Fruit fly (Drosophila melanogaster) whole organism, embryonic: ENCODE data around the gene mib1.

Experiments used
- Bdp1 ChIP-seq: fragments of 200-800 bp; sonication (Bioruptor generic); optimal IDR thresholded peaks from 3 replicates; lab custom pipeline; 2016; ENCODE audit warnings: missing biosample characterization, missing genetic modification characterization
- Bgb ChIP-seq: fragments of 200-800 bp; sonication (Bioruptor generic); IDR thresholded peaks from 2 replicates; pipeline ENCODE4 v1.3.6; 2022; ENCODE audit warnings: missing biosample characterization, missing genetic modification characterization; ENCODE audit not compliant: partially characterized antibody
- BtbVII ChIP-seq: fragments of 200-800 bp; sonication (Bioruptor generic); optimal IDR thresholded peaks from 3 replicates; lab custom pipeline; 2017; ENCODE audit warnings: missing biosample characterization, mild to moderate bottlenecking, missing genetic modification characterization
- C15 ChIP-seq: fragments of 200-800 bp; sonication (Bioruptor generic); IDR thresholded peaks from 3 replicates; pipeline ENCODE4 v1.3.6; 2022; ENCODE audit warnings: missing biosample characterization, missing genetic modification characterization
- CG10209 ChIP-seq: fragments of 200-800 bp; sonication (Bioruptor generic); optimal IDR thresholded peaks from 3 replicates; lab custom pipeline; 2017; ENCODE audit warnings: missing biosample characterization, mild to moderate bottlenecking, missing genetic modification characterization, missing genetic modification reagents
- CG1024 ChIP-seq: fragments of 200-800 bp; sonication (Bioruptor generic); IDR thresholded peaks from 2 replicates; pipeline ENCODE4 v1.3.6; 2022; ENCODE audit warnings: missing biosample characterization, missing genetic modification characterization
- CG10462 ChIP-seq: fragments of 200-800 bp; sonication (Bioruptor generic); optimal IDR thresholded peaks from 2 replicates; lab custom pipeline; 2016; ENCODE audit warnings: missing biosample characterization, missing genetic modification characterization
- CG10979 ChIP-seq: fragments of 200-800 bp; sonication (Bioruptor generic); optimal IDR thresholded peaks from 2 replicates; lab custom pipeline; 2018; ENCODE audit warnings: missing biosample characterization, mild to moderate bottlenecking, missing genetic modification characterization, moderate library complexity
- CG11456 ChIP-seq: fragments of 200-800 bp; sonication (Bioruptor generic); IDR thresholded peaks from 3 replicates; pipeline ENCODE4 v1.3.6; 2022; ENCODE audit warnings: missing biosample characterization, missing genetic modification characterization
- CG12104 ChIP-seq: fragments of 200-800 bp; sonication (Bioruptor generic); optimal IDR thresholded peaks from 3 replicates; lab custom pipeline; 2016; ENCODE audit warnings: missing biosample characterization, missing genetic modification characterization
- CG12299 ChIP-seq: fragments of 200-800 bp; sonication (Bioruptor generic); optimal IDR thresholded peaks from 2 replicates; lab custom pipeline; 2018; ENCODE audit warnings: missing biosample characterization, mild to moderate bottlenecking, missing genetic modification characterization
- CG13296 ChIP-seq: fragments of 200-800 bp; sonication (Bioruptor generic); optimal IDR thresholded peaks from 3 replicates; lab custom pipeline; 2018; ENCODE audit warnings: missing biosample characterization, mild to moderate bottlenecking, missing genetic modification characterization
- CG16779 ChIP-seq: fragments of 200-800 bp; sonication (Bioruptor generic); IDR thresholded peaks from 2 replicates; pipeline ENCODE4 v1.3.6; 2022; ENCODE audit warnings: missing biosample characterization, missing genetic modification characterization
- CG1832 ChIP-seq: fragments of 200-800 bp; sonication (Bioruptor generic); optimal IDR thresholded peaks from 2 replicates; lab custom pipeline; 2017; ENCODE audit warnings: missing biosample characterization, mild to moderate bottlenecking, missing genetic modification characterization, inconsistent platforms
- CG2129 ChIP-seq: fragments of 200-800 bp; sonication (Bioruptor generic); IDR thresholded peaks from 2 replicates; pipeline ENCODE4 v1.3.6; 2022; ENCODE audit warnings: missing biosample characterization, missing genetic modification characterization; ENCODE audit not compliant: partially characterized antibody
- CG4404 ChIP-seq: fragments of 200-800 bp; sonication (Bioruptor generic); IDR thresholded peaks from 2 replicates; pipeline ENCODE4 v1.3.6; 2022; ENCODE audit warnings: missing biosample characterization, missing genetic modification characterization
- CG6791 ChIP-seq: fragments of 200-800 bp; sonication (Bioruptor generic); IDR thresholded peaks from 3 replicates; pipeline ENCODE4 v1.3.6; 2022; ENCODE audit warnings: missing biosample characterization, missing genetic modification characterization; ENCODE audit not compliant: partially characterized antibody
- CG7357 ChIP-seq: fragments of 200-800 bp; sonication (Bioruptor generic); IDR thresholded peaks from 3 replicates; pipeline ENCODE4 v1.3.6; 2022; ENCODE audit warnings: missing biosample characterization, missing genetic modification characterization
- CG9797 ChIP-seq: fragments of 200-800 bp; sonication (Bioruptor generic); optimal IDR thresholded peaks from 3 replicates; lab custom pipeline; 2018; ENCODE audit warnings: missing biosample characterization, mild to moderate bottlenecking, missing genetic modification characterization
- E2f1 ChIP-seq: fragments of 200-800 bp; sonication (Bioruptor generic); IDR thresholded peaks from 2 replicates; pipeline ENCODE4 v1.3.6; 2022; ENCODE audit warnings: missing biosample characterization, missing genetic modification characterization
- H15 ChIP-seq: fragments of 200-800 bp; sonication (Bioruptor generic); IDR thresholded peaks from 3 replicates; pipeline ENCODE4 v1.3.6; 2022; ENCODE audit warnings: missing biosample characterization, missing genetic modification characterization
- HLH54F ChIP-seq: fragments of 200-800 bp; sonication (Bioruptor generic); optimal IDR thresholded peaks from 3 replicates; lab custom pipeline; 2016; ENCODE audit warnings: missing biosample characterization, missing genetic modification characterization
- Hr3 ChIP-seq: fragments of 200-800 bp; sonication (Bioruptor generic); optimal IDR thresholded peaks from 3 replicates; lab custom pipeline; 2016; ENCODE audit warnings: missing biosample characterization, missing genetic modification characterization
- Hr51 ChIP-seq, 2 experiments: fragments of 200-800 bp; sonication (Bioruptor generic); optimal IDR thresholded peaks; 2 replicates in 1 of 2; 3 replicates in 1 of 2; lab custom pipeline; 2016 to 2018; ENCODE audit warnings: missing biosample characterization in 2 of 2, missing genetic modification characterization in 2 of 2, mild to moderate bottlenecking in 1 of 2, moderate library complexity in 1 of 2
- Hsf ChIP-seq: fragments of 200-800 bp; sonication (Bioruptor generic); optimal IDR thresholded peaks from 3 replicates; lab custom pipeline; 2016; ENCODE audit warnings: missing biosample characterization, missing genetic modification characterization
- MESR4 ChIP-seq: fragments of 200-800 bp; sonication (Bioruptor generic); optimal IDR thresholded peaks from 2 replicates; lab custom pipeline; 2018; ENCODE audit warnings: missing biosample characterization, mild to moderate bottlenecking, missing genetic modification characterization, moderate library complexity
- Max ChIP-seq: fragments of 200-800 bp; sonication (Bioruptor generic); optimal IDR thresholded peaks from 2 replicates; lab custom pipeline; 2016; ENCODE audit warnings: missing biosample characterization, mild to moderate bottlenecking, missing genetic modification characterization
- NFAT ChIP-seq: fragments of 200-800 bp; sonication (Bioruptor generic); IDR thresholded peaks from 2 replicates; pipeline ENCODE4 v1.3.6; 2022; ENCODE audit warnings: missing biosample characterization, missing genetic modification characterization
- Nf-YA ChIP-seq: fragments of 200-800 bp; sonication (Bioruptor generic); IDR thresholded peaks from 2 replicates; pipeline ENCODE4 v1.3.6; 2022; ENCODE audit warnings: missing biosample characterization, missing genetic modification characterization
- PHDP ChIP-seq: fragments of 200-800 bp; sonication (Bioruptor generic); optimal IDR thresholded peaks from 3 replicates; lab custom pipeline; 2018; ENCODE audit warnings: missing biosample characterization, mild to moderate bottlenecking, missing genetic modification characterization, moderate library complexity
- Pdp1 ChIP-seq, 2 experiments: fragments of 200-800 bp; sonication (Bioruptor generic); optimal IDR thresholded peaks; 3 replicates each; lab custom pipeline; 2016; ENCODE audit warnings: missing biosample characterization in 2 of 2, missing genetic modification characterization in 2 of 2, mild to moderate bottlenecking in 1 of 2, moderate library complexity in 1 of 2
- Six4 ChIP-seq: fragments of 200-800 bp; sonication (Bioruptor generic); optimal IDR thresholded peaks from 2 replicates; lab custom pipeline; 2016; ENCODE audit warnings: missing biosample characterization, missing genetic modification characterization
- Sox100B ChIP-seq: fragments of 200-800 bp; sonication (Bioruptor generic); optimal IDR thresholded peaks from 3 replicates; lab custom pipeline; 2018; ENCODE audit warnings: missing biosample characterization, mild to moderate bottlenecking, missing genetic modification characterization
- Xbp1 ChIP-seq: fragments of 200-800 bp; sonication (Bioruptor generic); optimal IDR thresholded peaks from 3 replicates; lab custom pipeline; 2016; ENCODE audit warnings: missing biosample characterization, mild to moderate bottlenecking, missing genetic modification characterization
- YL-1 ChIP-seq: fragments of 200-800 bp; sonication (Bioruptor generic); optimal IDR thresholded peaks from 3 replicates; lab custom pipeline; 2017; ENCODE audit warnings: missing biosample characterization, mild to moderate bottlenecking, missing genetic modification characterization
- abd-A ChIP-seq: fragments of 200-800 bp; sonication (Bioruptor generic); optimal IDR thresholded peaks from 3 replicates; lab custom pipeline; 2019; ENCODE audit warnings: missing biosample characterization, mild to moderate bottlenecking, missing genetic modification characterization, moderate library complexity
- br ChIP-seq: fragments of >200 bp; optimal IDR thresholded peaks from 2 replicates; lab custom pipeline; 2017
- chif ChIP-seq, 2 experiments: fragments of 200-800 bp; sonication (Bioruptor generic); optimal IDR thresholded peaks; 3 replicates each; lab custom pipeline; 2016; ENCODE audit warnings: missing biosample characterization in 2 of 2, missing genetic modification characterization in 2 of 2
- crol ChIP-seq: fragments of 200-800 bp; sonication (Bioruptor generic); IDR thresholded peaks from 2 replicates; pipeline ENCODE4 v1.3.6; 2022; ENCODE audit warnings: missing biosample characterization, missing genetic modification characterization
- danr ChIP-seq: fragments of 200-800 bp; sonication (Bioruptor generic); IDR thresholded peaks from 2 replicates; pipeline ENCODE4 v1.3.6; 2022; ENCODE audit warnings: missing biosample characterization, missing genetic modification characterization
- gcm2 ChIP-seq: fragments of 200-800 bp; sonication (Bioruptor generic); optimal IDR thresholded peaks from 2 replicates; lab custom pipeline; 2016; ENCODE audit warnings: missing biosample characterization, missing genetic modification characterization
- ham ChIP-seq: fragments of 200-800 bp; sonication (Bioruptor generic); IDR thresholded peaks from 2 replicates; pipeline ENCODE4 v1.3.6; 2022; ENCODE audit warnings: missing biosample characterization, missing genetic modification characterization
- lmd ChIP-seq: fragments of 200-800 bp; sonication (Bioruptor generic); IDR thresholded peaks from 2 replicates; pipeline ENCODE4 v1.3.6; 2022; ENCODE audit warnings: missing biosample characterization, missing genetic modification characterization
- peb ChIP-seq: fragments of 200-800 bp; sonication (Bioruptor generic); IDR thresholded peaks from 2 replicates; pipeline ENCODE4 v1.3.6; 2022; ENCODE audit warnings: missing biosample characterization, missing genetic modification characterization
- row ChIP-seq: fragments of 200-800 bp; sonication (Bioruptor generic); IDR thresholded peaks from 3 replicates; pipeline ENCODE4 v1.3.6; 2022; ENCODE audit warnings: missing biosample characterization, missing genetic modification characterization
- sens ChIP-seq: fragments of 200-800 bp; sonication (Bioruptor generic); peaks from one replicate; lab custom pipeline; 2016; ENCODE audit warnings: missing biosample characterization, missing genetic modification characterization
- seq ChIP-seq: fragments of 200-800 bp; sonication (Bioruptor generic); IDR thresholded peaks from 2 replicates; pipeline ENCODE4 v1.3.6; 2022; ENCODE audit warnings: missing biosample characterization, missing genetic modification characterization
- tio ChIP-seq: fragments of 200-800 bp; sonication (Bioruptor generic); optimal IDR thresholded peaks from 2 replicates; lab custom pipeline; 2017; ENCODE audit warnings: missing biosample characterization, missing genetic modification characterization, inconsistent platforms
- toy ChIP-seq: fragments of 200-800 bp; sonication (Bioruptor generic); IDR thresholded peaks from 2 replicates; pipeline ENCODE4 v1.3.6; 2022; ENCODE audit warnings: missing biosample characterization, missing genetic modification characterization
- tup ChIP-seq: fragments of 200-800 bp; sonication (Bioruptor generic); optimal IDR thresholded peaks from 2 replicates; lab custom pipeline; 2016; ENCODE audit warnings: missing biosample characterization, mild to moderate bottlenecking, missing genetic modification characterization, moderate library complexity

The mib1 gene

DNA sequence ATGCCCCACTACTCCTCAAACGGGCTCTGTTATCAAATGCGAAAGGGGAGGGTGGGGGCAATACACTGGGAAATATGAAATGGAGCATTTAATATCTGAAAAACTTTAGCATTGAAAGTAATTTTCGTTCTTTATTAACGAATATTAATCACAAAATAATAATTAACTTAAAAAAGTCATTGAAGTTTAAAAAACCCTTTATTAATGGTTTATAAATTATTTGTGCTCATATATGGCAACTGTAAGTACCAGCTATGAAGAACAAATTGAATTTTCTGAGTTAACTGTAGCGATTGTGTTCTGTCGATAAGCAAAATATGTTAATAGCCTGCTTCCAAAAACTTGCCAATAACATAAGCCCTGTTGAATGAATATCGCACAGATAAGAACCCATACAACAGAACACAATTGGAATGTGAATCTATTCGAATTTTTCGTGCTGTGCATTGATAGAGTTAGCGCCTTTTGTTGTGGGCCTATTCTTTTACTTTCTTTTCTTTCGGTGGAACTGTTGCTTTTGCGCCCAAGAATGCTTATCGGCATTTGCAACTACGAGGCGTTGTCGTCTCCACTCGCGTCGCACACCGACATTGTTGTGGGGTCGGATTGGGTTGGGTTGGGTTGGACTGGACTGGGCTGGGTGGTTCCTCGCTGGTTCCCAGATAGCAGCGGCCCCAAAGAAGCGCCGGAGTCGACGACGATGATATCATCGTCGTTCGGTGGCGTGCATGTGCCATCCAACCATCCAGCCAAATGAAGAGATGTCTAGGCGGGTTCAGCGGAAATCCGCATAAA, 49.4 kb upstream of the mib1 start (continued):
- TF ChIP-seq E2f1 (GFP tag; lab: Robert Waterston, UW) (0 out of 2 replicates have a peak, but pooled peaks have one; percentile 18), Max (GFP tag; lab: Kevin White, UChicago) (peak; percentile 25), CG10979 (tag; lab: Kevin White, UChicago) (peak; percentile 75), CG4404 (no peak), lmd (GFP tag; lab: Robert Waterston, UW) (peak; percentile 24; the same call in 1 of the 2 replicates), CG12299 (tag; lab: Kevin White, UChicago) (peak; percentile 18), YL-1 (GFP tag; lab: Kevin White, UChicago) (no peak), Xbp1 (GFP tag; lab: Kevin White, UChicago) (peak; percentile 29), Bgb (GFP tag; lab: Robert Waterston, UW) (no peak), CG1832 (GFP tag; lab: Kevin White, UChicago) (no peak), Bdp1 (GFP tag; lab: Kevin White, UChicago) (no peak), CG12104 (GFP tag; lab: Kevin White, UChicago) (peak; percentile 15), seq (GFP tag; lab: Robert Waterston, UW) (no peak; the same call in 1 of the 2 replicates), Hr51 (GFP tag; optimal IDR thresholded peaks at IDR 0.05; lab: Kevin White, UChicago) (no peak), CG16779 (no peak), crol (GFP tag; lab: Robert Waterston, UW) (peak; percentile 78), danr (GFP tag; lab: Robert Waterston, UW) (no peak), HLH54F (GFP tag; lab: Kevin White, UChicago) (peak; percentile 24), ham (GFP tag; lab: Robert Waterston, UW) (0 out of 2 replicates have a peak, but pooled peaks have one; percentile 19), Pdp1 (GFP tag; optimal IDR thresholded peaks at IDR 0.05; lab: Kevin White, UChicago) (no peak), row (peak; percentile 61; the same call in 2 of the 3 replicates), CG13296 (no peak), CG6791 (GFP tag; lab: Robert Waterston, UW) (no peak), gcm2 (GFP tag; lab: Kevin White, UChicago) (no peak), tup (GFP tag; lab: Kevin White, UChicago) (no peak), CG10462 (GFP tag; lab: Kevin White, UChicago) (no peak), CG11456 (GFP tag; lab: Robert Waterston, UW) (no peak), CG7357 (GFP tag; lab: Robert Waterston, UW) (0 out of 3 replicates have a peak, but pooled peaks have one; percentile 16), BtbVII (GFP tag; lab: Kevin White, UChicago) (no peak), PHDP (tag; lab: Kevin White, UChicago) (peak; percentile 58), peb (no peak), C15 (GFP tag; lab: Robert Waterston, UW) (0 out of 3 replicates have a peak, but pooled peaks have one; percentile 27), CG10209 (GFP tag; lab: Kevin White, UChicago) (peak; percentile 53), NFAT (no peak), MESR4 (GFP tag; lab: Kevin White, UChicago) (no peak), CG1024 (GFP tag; lab: Robert Waterston, UW) (no peak), Hr3 (peak; percentile 41), sens (peak; percentile 88), abd-A (tag; lab: Kevin White, UChicago) (no peak), chif (GFP tag; optimal IDR thresholded peaks at IDR 0.05; lab: Kevin White, UChicago) (peak in 1 of 2 experiments; percentile 36), tio (peak; percentile 65), CG9797 (GFP tag; lab: Kevin White, UChicago) (no peak), Nf-YA (GFP tag; lab: Robert Waterston, UW) (no peak), Sox100B (GFP tag; lab: Kevin White, UChicago) (peak; percentile 74), toy (GFP tag; lab: Robert Waterston, UW) (no peak), Hsf (GFP tag; lab: Kevin White, UChicago) (peak; percentile 44), br (lab: Kevin White, UChicago) (no peak), H15 (no peak), Six4 (GFP tag; lab: Kevin White, UChicago) (no peak), CG2129 (GFP tag; lab: Robert Waterston, UW) (no peak)
